Fruit fly (Drosophila melanogaster): ENCODE data around the gene Pli.

Gene Pli

dm6 chr3R:23921701-23922501 is 32.0 kb upstream of the Pli start (continued):
- TF ChIP-seq tna (GFP tag; IDR thresholded peaks at IDR 0.05; ENCODE audit: partially characterized antibody) (no peak; the same call in 1 of the 2 replicates), CG8089 (GFP tag; optimal IDR thresholded peaks at IDR 0.05) (no peak), bigmax (GFP tag; optimal IDR thresholded peaks at IDR 0.05) (peak; percentile 23), CTCF (GFP tag; optimal IDR thresholded peaks at IDR 0.05) (no peak), CG6683 (GFP tag; optimal IDR thresholded peaks at IDR 0.05) (no peak), phol (tag; optimal IDR thresholded peaks at IDR 0.05) (peak; percentile 48), ato (GFP tag; IDR thresholded peaks at IDR 0.05; ENCODE audit: partially characterized antibody) (no peak; the same call in 1 of the 2 replicates), ssp (GFP tag; IDR thresholded peaks at IDR 0.05) (no peak), crc (GFP tag; optimal IDR thresholded peaks at IDR 0.05) (no peak), PHDP (tag; optimal IDR thresholded peaks at IDR 0.05) (peak; percentile 42), Mad (GFP tag; optimal IDR thresholded peaks at IDR 0.05) (no peak), YL-1 (GFP tag; optimal IDR thresholded peaks at IDR 0.05) (no peak), sna (GFP tag; IDR thresholded peaks at IDR 0.05; ENCODE audit: partially characterized antibody) (no peak), CG12391 (tag; optimal IDR thresholded peaks at IDR 0.05) (peak; percentile 37), D19B (GFP tag; optimal IDR thresholded peaks at IDR 0.05) (no peak), CG33557 (GFP tag; optimal IDR thresholded peaks at IDR 0.05) (no peak), psq (GFP tag; optimal IDR thresholded peaks at IDR 0.05) (no peak), CG13775 (GFP tag; optimal IDR thresholded peaks at IDR 0.05) (peak; percentile 10), lab (GFP tag; optimal IDR thresholded peaks at IDR 0.05) (peak; percentile 3), CG1792 (GFP tag; optimal IDR thresholded peaks at IDR 0.05) (peak; percentile 23), Ets65A (GFP tag) (peak; percentile 8), nau (GFP tag; optimal IDR thresholded peaks at IDR 0.05) (peak; percentile 90), CG18476 (GFP tag; optimal IDR thresholded peaks at IDR 0.05) (peak; percentile 15), dm (GFP tag; optimal IDR thresholded peaks at IDR 0.05) (no peak), chif (GFP tag; optimal IDR thresholded peaks at IDR 0.05) (no peak), wek (GFP tag; optimal IDR thresholded peaks at IDR 0.05) (no peak), CG17385 (GFP tag; optimal IDR thresholded peaks at IDR 0.05) (peak; percentile 18), CG2712 (tag; optimal IDR thresholded peaks at IDR 0.05) (peak; percentile 31), CG17359 (tag; optimal IDR thresholded peaks at IDR 0.05) (peak; percentile 57), CG4820 (GFP tag; optimal IDR thresholded peaks at IDR 0.05) (no peak), repo (GFP tag; optimal IDR thresholded peaks at IDR 0.05) (no peak), toy (GFP tag; IDR thresholded peaks at IDR 0.05) (no peak), z (GFP tag; IDR thresholded peaks at IDR 0.05) (peak; percentile 94), cwo (GFP tag; optimal IDR thresholded peaks at IDR 0.05) (peak; percentile 15), br (optimal IDR thresholded peaks at IDR 0.05) (no peak), NC2α (GFP tag; optimal IDR thresholded peaks at IDR 0.05) (no peak), CG12942 (GFP tag; optimal IDR thresholded peaks at IDR 0.05) (no peak), CG6791 (GFP tag; IDR thresholded peaks at IDR 0.05; ENCODE audit: partially characterized antibody) (no peak), Fer1 (GFP tag; optimal IDR thresholded peaks at IDR 0.05) (peak; percentile 33), zfh1 (GFP tag; IDR thresholded peaks at IDR 0.05) (peak; percentile 57; the same call in 1 of the 3 replicates), CG11504 (tag; optimal IDR thresholded peaks at IDR 0.05) (peak; percentile 59), CG10209 (GFP tag; optimal IDR thresholded peaks at IDR 0.05) (peak; percentile 48), Rx (GFP tag; IDR thresholded peaks at IDR 0.05) (peak; percentile 56; the same call in 1 of the 2 replicates), luna (GFP tag; optimal IDR thresholded peaks at IDR 0.05) (no peak), Xrp1 (GFP tag; IDR thresholded peaks at IDR 0.05) (peak; percentile 58), CG11695 (GFP tag; IDR thresholded peaks at IDR 0.05) (peak; percentile 54; the same call in 2 of the 3 replicates), Hr51 (GFP tag; optimal IDR thresholded peaks at IDR 0.05) (peak in 1 of 2 experiments; percentile 59), fd3F (GFP tag; optimal IDR thresholded peaks at IDR 0.05) (peak; percentile 59), Poxn (GFP tag; IDR thresholded peaks at IDR 0.05) (no peak)

Data from whole organism, embryonic.